Worm (Caenorhabditis elegans): ENCODE measurements around the gene Y105C5A.1272.
"Not testable (repeated sequence)": the region's sequence is repeated elsewhere in the genome, so short reads cannot be mapped to it uniquely, and the experiment has no call there.

Gene Y105C5A.1272

DNA sequence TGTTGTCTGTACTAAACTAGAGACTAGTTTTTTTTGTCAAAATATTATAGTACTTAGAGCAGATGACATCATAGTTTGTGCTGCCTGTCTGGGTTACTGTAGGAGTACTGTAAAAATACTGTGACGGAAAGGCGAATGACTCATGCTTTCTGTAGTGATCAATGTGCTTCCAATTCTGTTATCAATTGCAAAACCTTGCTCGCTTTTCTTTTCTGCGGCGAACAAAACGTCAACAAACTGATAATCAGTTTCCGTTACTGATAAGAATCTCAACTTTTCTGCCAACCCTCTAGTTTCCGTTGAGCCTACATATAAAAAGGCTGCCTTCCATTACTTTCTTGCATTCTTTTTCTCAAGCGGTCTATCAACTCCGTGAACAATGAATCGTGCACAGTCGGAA, 5.9 kb upstream of the Y105C5A.1272 start, which contains the start of gene Y105C5A.13:
Gene Y105C5A.13, plus strand, starts transcription at position 380 of the 400 bp plus-strand sequence.
- TF ChIP-seq ceh-83 (GFP tag; optimal IDR thresholded peaks at IDR 0.05) (no peak), mep-1 (tag; optimal IDR thresholded peaks at IDR 0.05) (no peak), lin-13 (tag; optimal IDR thresholded peaks at IDR 0.05) (no peak)

DNA sequence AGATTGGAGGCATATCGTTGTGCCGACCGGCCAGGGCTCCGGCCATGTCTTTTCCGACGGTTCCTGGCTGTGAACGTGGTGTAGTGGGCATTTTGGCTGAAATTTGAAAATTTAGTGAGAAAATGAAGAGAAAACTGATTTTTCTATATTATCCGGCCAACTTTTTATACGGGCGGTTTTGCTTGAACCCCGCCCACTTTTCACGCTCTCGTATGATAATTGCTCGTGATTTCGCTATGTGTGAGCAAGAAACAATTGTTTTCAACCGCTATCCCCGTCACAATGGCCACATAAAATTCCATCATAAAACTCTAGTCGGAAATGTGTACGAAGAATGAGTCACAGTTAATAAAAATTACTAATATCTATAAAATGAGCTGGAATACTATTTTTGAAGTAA, 5.1 kb upstream of the Y105C5A.1272 start, which contains the start of gene Y105C5A.12:
Gene Y105C5A.12, minus strand, starts transcription at position 101 of the 400 bp plus-strand sequence.
- TF ChIP-seq mep-1 (tag; optimal IDR thresholded peaks at IDR 0.05); nhr-28 (tag; optimal IDR thresholded peaks at IDR 0.05); lin-32 (GFP tag; optimal IDR thresholded peaks at IDR 0.05): not testable (repeated sequence)

- TF ChIP-seq nhr-2 (tag; optimal IDR thresholded peaks at IDR 0.05), result peak; percentile 12
- peak; percentile 16 for TF ChIP-seq unc-62 (GFP tag; optimal IDR thresholded peaks at IDR 0.05)
- TF ChIP-seq hlh-1 (tag; optimal IDR thresholded peaks at IDR 0.05), result no peak
- no peak for TF ChIP-seq nhr-28 (tag; optimal IDR thresholded peaks at IDR 0.05)
These were observed 1.5 kb downstream of the Y105C5A.1272 start for ce11 chrIV:15648245-15648644.

DNA sequence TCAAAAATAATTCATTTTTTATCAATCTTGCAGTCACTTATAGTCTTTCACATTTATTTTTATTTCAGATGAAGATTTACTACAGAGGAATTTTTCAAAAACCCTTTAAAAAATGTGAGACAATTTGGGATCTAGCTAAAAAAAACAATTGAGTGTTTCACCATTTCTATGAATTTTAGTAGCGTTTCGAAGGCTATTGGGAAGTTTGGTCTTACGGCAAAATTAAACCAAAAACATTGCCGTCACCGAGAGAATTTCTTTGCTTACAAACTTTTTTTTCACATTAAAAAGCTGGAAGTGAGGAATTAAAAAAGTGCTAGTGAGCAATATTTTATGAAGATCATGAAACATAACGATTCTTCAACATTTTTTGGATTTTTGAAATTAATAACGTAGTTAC, 11.7 kb downstream of the Y105C5A.1272 start:
- no peak for TF ChIP-seq sem-2 (GFP tag; optimal IDR thresholded peaks at IDR 0.05)
- no peak for TF ChIP-seq flh-1 (GFP tag; optimal IDR thresholded peaks at IDR 0.05)
- TF ChIP-seq snpc-4 (tag; optimal IDR thresholded peaks at IDR 0.05), result no peak
- TF ChIP-seq nhr-28 (tag; optimal IDR thresholded peaks at IDR 0.05), result no peak
- no peak for TF ChIP-seq unc-39 (tag; optimal IDR thresholded peaks at IDR 0.05)
- TF ChIP-seq bed-3 (GFP tag; optimal IDR thresholded peaks at IDR 0.05), result no peak
- no peak for TF ChIP-seq lin-13 (tag; optimal IDR thresholded peaks at IDR 0.05)
- no peak for TF ChIP-seq ztf-11 (tag; optimal IDR thresholded peaks at IDR 0.05)
- no peak for TF ChIP-seq mls-2 (tag; optimal IDR thresholded peaks at IDR 0.05)
- TF ChIP-seq nhr-237 (tag; optimal IDR thresholded peaks at IDR 0.05), result no peak
- no peak for TF ChIP-seq elt-3 (tag; optimal IDR thresholded peaks at IDR 0.05)
- TF ChIP-seq hlh-1 (tag; optimal IDR thresholded peaks at IDR 0.05), result no peak
- no peak for TF ChIP-seq zip-8 (tag; optimal IDR thresholded peaks at IDR 0.05)
- no peak for TF ChIP-seq nhr-76 (tag; optimal IDR thresholded peaks at IDR 0.05)

ce11 chrIV:15672994-15673393, 26.2 kb downstream of the Y105C5A.1272 start:
- TF ChIP-seq blmp-1 (tag; optimal IDR thresholded peaks at IDR 0.05), result no peak
- no peak for TF ChIP-seq flh-1 (GFP tag; optimal IDR thresholded peaks at IDR 0.05)
- TF ChIP-seq lin-13 (tag; optimal IDR thresholded peaks at IDR 0.05), result no peak
- TF ChIP-seq unc-62 (GFP tag; optimal IDR thresholded peaks at IDR 0.05), result no peak
- no peak for TF ChIP-seq lsy-2 (tag; optimal IDR thresholded peaks at IDR 0.05)
- TF ChIP-seq snpc-4 (tag; optimal IDR thresholded peaks at IDR 0.05), result no peak
- no peak for TF ChIP-seq nhr-28 (tag; optimal IDR thresholded peaks at IDR 0.05)
- no peak for TF ChIP-seq mab-5 (tag; optimal IDR thresholded peaks at IDR 0.05)
- TF ChIP-seq cnd-1 (tag; optimal IDR thresholded peaks at IDR 0.05), result no peak
- no peak for TF ChIP-seq ceh-43 (GFP tag; optimal IDR thresholded peaks at IDR 0.05)

DNA sequence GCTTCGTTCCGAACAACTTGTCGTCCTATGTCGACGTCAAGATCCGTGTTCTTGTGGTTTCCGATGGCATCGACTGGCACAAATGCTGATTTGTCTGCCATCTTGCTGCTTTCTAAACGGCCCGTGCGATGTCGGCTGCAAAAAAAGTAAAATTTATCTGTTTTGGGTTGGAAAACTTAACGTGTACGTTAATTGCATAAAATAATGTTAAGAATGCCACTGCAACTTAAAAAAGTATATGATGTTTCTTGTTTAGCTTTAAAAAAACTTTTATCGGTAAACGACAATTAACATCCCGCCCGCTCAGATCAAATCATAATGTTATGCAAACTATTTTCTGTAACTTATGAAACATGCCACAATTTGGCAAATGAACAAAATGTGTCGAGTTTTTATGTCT, 34.7 kb downstream of the Y105C5A.1272 start, which contains the start of gene Y105C5A.26:
Gene Y105C5A.26, minus strand, starts transcription at position 101 of the 400 bp plus-strand sequence.
- TF ChIP-seq mep-1 (tag; optimal IDR thresholded peaks at IDR 0.05); cnd-1 (tag; optimal IDR thresholded peaks at IDR 0.05); sem-2 (GFP tag; optimal IDR thresholded peaks at IDR 0.05): not testable (repeated sequence)

DNA sequence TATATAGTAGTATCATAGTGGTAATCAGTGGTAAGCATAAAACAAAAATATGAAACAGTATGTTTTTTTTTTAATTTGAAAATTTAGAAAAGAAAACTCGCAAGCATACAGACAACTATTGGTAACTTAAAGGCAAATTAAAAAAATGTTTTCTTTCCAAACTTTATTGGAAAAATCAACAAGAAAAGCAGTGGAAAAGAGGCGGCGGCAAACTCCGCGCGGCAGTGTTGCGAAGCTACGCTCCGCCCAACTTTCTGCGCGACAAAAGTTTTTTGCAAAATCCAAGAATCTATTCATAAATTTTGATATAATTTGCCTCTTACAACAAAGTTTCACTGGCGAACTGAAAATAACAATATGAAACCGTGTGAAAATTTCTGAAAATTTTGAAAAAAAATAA, 37.7 kb downstream of the Y105C5A.1272 start:
- no peak for TF ChIP-seq nhr-237 (tag; optimal IDR thresholded peaks at IDR 0.05)
- no peak for TF ChIP-seq elt-1 (tag; optimal IDR thresholded peaks at IDR 0.05; ENCODE audit: borderline replicate concordance, insufficient read depth)
- no peak for TF ChIP-seq nhr-76 (tag; optimal IDR thresholded peaks at IDR 0.05)

ce11 chrIV:15686233-15686632, 39.4 kb downstream of the Y105C5A.1272 start:
- TF ChIP-seq bed-3 (GFP tag; optimal IDR thresholded peaks at IDR 0.05), result no peak
- TF ChIP-seq flh-1 (GFP tag; optimal IDR thresholded peaks at IDR 0.05), result no peak
- TF ChIP-seq lsy-2 (tag; optimal IDR thresholded peaks at IDR 0.05), result no peak
- no peak for TF ChIP-seq ztf-11 (tag; optimal IDR thresholded peaks at IDR 0.05)
- TF ChIP-seq sptf-1 (tag; optimal IDR thresholded peaks at IDR 0.05), result no peak
- no peak for TF ChIP-seq snpc-4 (tag; optimal IDR thresholded peaks at IDR 0.05)
- TF ChIP-seq sem-2 (GFP tag; optimal IDR thresholded peaks at IDR 0.05), result no peak
- no peak for TF ChIP-seq ham-2 (GFP tag; optimal IDR thresholded peaks at IDR 0.05)
- no peak for TF ChIP-seq nhr-2 (tag; optimal IDR thresholded peaks at IDR 0.05)
- TF ChIP-seq mls-2 (tag; optimal IDR thresholded peaks at IDR 0.05), result no peak
- TF ChIP-seq elt-3 (tag; optimal IDR thresholded peaks at IDR 0.05), result no peak
- no peak for TF ChIP-seq lin-32 (GFP tag; optimal IDR thresholded peaks at IDR 0.05)
- TF ChIP-seq nhr-28 (tag; optimal IDR thresholded peaks at IDR 0.05), result no peak

All from whole organism, mixed stage, embryonic.